ENCODE assay signal across 4 fruit fly cellular contexts in the genomic region with DNA sequence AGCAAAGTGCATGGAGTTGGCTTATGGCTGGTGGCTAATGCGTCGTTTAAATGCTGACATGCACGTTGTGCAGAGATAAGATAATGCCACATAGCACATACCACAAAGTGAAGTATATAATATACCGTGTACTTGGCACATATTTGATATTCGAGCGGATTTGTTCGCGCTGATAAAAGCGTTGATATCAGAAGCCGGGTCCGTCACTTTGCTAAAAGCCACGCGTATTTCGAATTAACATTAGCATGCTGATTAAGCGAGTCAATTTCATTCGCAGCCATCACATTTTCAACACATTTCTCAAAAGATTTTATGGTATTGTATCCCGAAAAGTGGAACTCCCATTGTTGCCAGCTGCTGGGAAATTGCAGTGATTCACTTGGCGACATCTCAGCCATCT.
TF ChIP-seq lines count a peak whose summit lies in the region.

No protein-coding gene starts in this region.

- no peak for TF ChIP-seq CTCF in whole organism, embryonic (GFP tag; optimal IDR thresholded peaks at IDR 0.05; lab: Kevin White, UChicago)

TF ChIP-seq in whole organism, adult, 20 proteins besides CTCF, POLR2A, EP300 and RAD21:
- TF ChIP-seq CG7045 (GFP tag; optimal IDR thresholded peaks at IDR 0.05; lab: Kevin White, UChicago), result no peak
- peak; percentile 51 for TF ChIP-seq tj (GFP tag; optimal IDR thresholded peaks at IDR 0.05; lab: Kevin White, UChicago)

TF ChIP-seq in whole organism, embryonic, 481 proteins besides CTCF, POLR2A, EP300 and RAD21:
- no peak for TF ChIP-seq CG8359 (GFP tag; optimal IDR thresholded peaks at IDR 0.05; lab: Kevin White, UChicago; ENCODE audit: borderline replicate concordance)
- no peak for TF ChIP-seq Dll (GFP tag; IDR thresholded peaks at IDR 0.05; lab: Robert Waterston, UW; ENCODE audit: partially characterized antibody)
- no peak for TF ChIP-seq kni (GFP tag; optimal IDR thresholded peaks at IDR 0.05; lab: Kevin White, UChicago)
- no peak for TF ChIP-seq crc (GFP tag; optimal IDR thresholded peaks at IDR 0.05; lab: Kevin White, UChicago)
- TF ChIP-seq Atf3 (GFP tag; optimal IDR thresholded peaks at IDR 0.05; lab: Kevin White, UChicago), result no peak
- TF ChIP-seq Dref (GFP tag; IDR thresholded peaks at IDR 0.05; lab: Robert Waterston, UW), result no peak
- no peak for TF ChIP-seq CG11504 (tag; optimal IDR thresholded peaks at IDR 0.05; lab: Kevin White, UChicago)
- no peak for TF ChIP-seq unpg (GFP tag; optimal IDR thresholded peaks at IDR 0.05; lab: Kevin White, UChicago)
- TF ChIP-seq Dek (tag; optimal IDR thresholded peaks at IDR 0.05; lab: Kevin White, UChicago), result no peak
- TF ChIP-seq CG1529 (GFP tag; optimal IDR thresholded peaks at IDR 0.05; lab: Kevin White, UChicago), result no peak
- no peak for TF ChIP-seq CG13624 (GFP tag; optimal IDR thresholded peaks at IDR 0.05; lab: Kevin White, UChicago)
- TF ChIP-seq chn (GFP tag; optimal IDR thresholded peaks at IDR 0.05; lab: Kevin White, UChicago), result no peak
- peak; percentile 24 for TF ChIP-seq exex (tag; optimal IDR thresholded peaks at IDR 0.05; lab: Kevin White, UChicago)
- peak; percentile 10 for TF ChIP-seq sug (tag; optimal IDR thresholded peaks at IDR 0.05; lab: Kevin White, UChicago)
- no peak for TF ChIP-seq CG6254 (GFP tag; optimal IDR thresholded peaks at IDR 0.05; lab: Kevin White, UChicago)
- TF ChIP-seq mirr (GFP tag; optimal IDR thresholded peaks at IDR 0.05; lab: Kevin White, UChicago), result peak; percentile 14
- no peak for TF ChIP-seq shn (GFP tag; optimal IDR thresholded peaks at IDR 0.05; lab: Kevin White, UChicago)
- no peak for TF ChIP-seq z (GFP tag; IDR thresholded peaks at IDR 0.05; lab: Robert Waterston, UW)
- no peak for TF ChIP-seq fd102C (GFP tag; optimal IDR thresholded peaks at IDR 0.05; lab: Kevin White, UChicago)
- no peak for TF ChIP-seq bsh (GFP tag; optimal IDR thresholded peaks at IDR 0.05; lab: Kevin White, UChicago)
- no peak for TF ChIP-seq repo (GFP tag; optimal IDR thresholded peaks at IDR 0.05; lab: Kevin White, UChicago)
- TF ChIP-seq inv (GFP tag; IDR thresholded peaks at IDR 0.05; lab: Robert Waterston, UW; ENCODE audit: partially characterized antibody), result no peak
- no peak for TF ChIP-seq kah (GFP tag; optimal IDR thresholded peaks at IDR 0.05; lab: Kevin White, UChicago)
- TF ChIP-seq sd (tag; optimal IDR thresholded peaks at IDR 0.05; lab: Kevin White, UChicago), result peak; percentile 51
- no peak for TF ChIP-seq CG9727 (GFP tag; optimal IDR thresholded peaks at IDR 0.05; lab: Kevin White, UChicago)
- TF ChIP-seq CG31388 (GFP tag; optimal IDR thresholded peaks at IDR 0.05; lab: Kevin White, UChicago), result no peak
- no peak for TF ChIP-seq Fer3 (tag; optimal IDR thresholded peaks at IDR 0.05; lab: Kevin White, UChicago)
- peak; percentile 16 for TF ChIP-seq Med (GFP tag; lab: Kevin White, UChicago)

TF ChIP-seq in whole organism, prepupa, 60 proteins besides CTCF, POLR2A, EP300 and RAD21:
- TF ChIP-seq vri (GFP tag; optimal IDR thresholded peaks at IDR 0.05; lab: Kevin White, UChicago) (peak; percentile 21), CG6854 (GFP tag; optimal IDR thresholded peaks at IDR 0.05; lab: Kevin White, UChicago) (no peak)

TF ChIP-seq in whole organism, wandering third instar larva, 38 proteins besides CTCF, POLR2A, EP300 and RAD21:
- TF ChIP-seq tai (GFP tag; optimal IDR thresholded peaks at IDR 0.05; lab: Kevin White, UChicago) (no peak), jim (GFP tag; optimal IDR thresholded peaks at IDR 0.05; lab: Kevin White, UChicago) (no peak), h (GFP tag; optimal IDR thresholded peaks at IDR 0.05; lab: Kevin White, UChicago) (peak; percentile 55)
